Fruit fly (Drosophila melanogaster) whole organism, embryonic: ENCODE data around the gene CG8034.
A peak's percentile ranks its signal among the peaks of the same experiment; 100 is the strongest.

Experiments used
- Aef1 ChIP-seq: fragments of 200-800 bp; sonication (Bioruptor generic); IDR thresholded peaks from 3 replicates; pipeline ENCODE4 v1.3.6; 2022; ENCODE audit warnings: missing biosample characterization, missing genetic modification characterization
- Bdp1 ChIP-seq: fragments of 200-800 bp; sonication (Bioruptor generic); optimal IDR thresholded peaks from 3 replicates; lab custom pipeline; 2016; ENCODE audit warnings: missing biosample characterization, missing genetic modification characterization
- Blimp-1 ChIP-seq: fragments of 200-800 bp; sonication (Bioruptor generic); optimal IDR thresholded peaks from 3 replicates; lab custom pipeline; 2018; ENCODE audit warnings: missing biosample characterization, missing genetic modification characterization, mild to moderate bottlenecking, moderate library complexity, missing genetic modification reagents
- CG10274 ChIP-seq: fragments of 200-800 bp; sonication (Bioruptor generic); optimal IDR thresholded peaks from 3 replicates; lab custom pipeline; 2017; ENCODE audit warnings: missing biosample characterization, mild to moderate bottlenecking, missing genetic modification characterization
- CG10366 ChIP-seq: fragments of 200-800 bp; sonication (Bioruptor generic); IDR thresholded peaks from 2 replicates; pipeline ENCODE4 v1.3.6; 2022; ENCODE audit warnings: missing biosample characterization, missing genetic modification characterization
- CG11085 ChIP-seq: fragments of 200-800 bp; sonication (Bioruptor generic); IDR thresholded peaks from 2 replicates; pipeline ENCODE4 v1.3.6; 2022; ENCODE audit warnings: missing biosample characterization, missing genetic modification characterization
- CG11247 ChIP-seq: fragments of 200-800 bp; sonication (Bioruptor generic); IDR thresholded peaks from 2 replicates; pipeline ENCODE4 v1.3.6; 2022; ENCODE audit warnings: missing biosample characterization, missing genetic modification characterization
- CG11398 ChIP-seq: fragments of 200-800 bp; sonication (Bioruptor generic); optimal IDR thresholded peaks from 2 replicates; lab custom pipeline; 2016; ENCODE audit warnings: missing biosample characterization, missing genetic modification characterization
- CG13624 ChIP-seq: fragments of 200-800 bp; sonication (Bioruptor generic); optimal IDR thresholded peaks from 2 replicates; lab custom pipeline; 2016; ENCODE audit warnings: missing biosample characterization, missing genetic modification characterization
- CG17361 ChIP-seq: fragments of 200-800 bp; sonication (Bioruptor generic); IDR thresholded peaks from 3 replicates; pipeline ENCODE4 v1.3.6; 2022; ENCODE audit warnings: missing biosample characterization, missing genetic modification characterization
- CG17802 ChIP-seq: fragments of 200-800 bp; sonication (Bioruptor generic); optimal IDR thresholded peaks from 2 replicates; lab custom pipeline; 2018; ENCODE audit warnings: missing biosample characterization, mild to moderate bottlenecking, missing genetic modification characterization, moderate library complexity
- CG17912 ChIP-seq: fragments of 200-800 bp; sonication (Bioruptor generic); optimal IDR thresholded peaks from 2 replicates; lab custom pipeline; 2018; ENCODE audit warnings: missing biosample characterization, mild to moderate bottlenecking, missing genetic modification characterization
- CG18262 ChIP-seq: fragments of 200-800 bp; optimal IDR thresholded peaks from 3 replicates; lab custom pipeline; 2019; ENCODE audit warnings: missing biosample characterization, mild to moderate bottlenecking, missing genetic modification characterization, moderate library complexity
- CG2202 ChIP-seq: fragments of 200-800 bp; sonication (Bioruptor generic); optimal IDR thresholded peaks from 2 replicates; lab custom pipeline; 2018; ENCODE audit warnings: missing biosample characterization, mild to moderate bottlenecking, missing genetic modification characterization
- CG3838 ChIP-seq: fragments of 200-800 bp; sonication (Bioruptor generic); optimal IDR thresholded peaks from 3 replicates; lab custom pipeline; 2016; ENCODE audit warnings: missing biosample characterization, missing genetic modification characterization
- CG42726 ChIP-seq: fragments of 200-800 bp; sonication (Bioruptor generic); IDR thresholded peaks from 2 replicates; pipeline ENCODE4 v1.3.6; 2022; ENCODE audit warnings: missing biosample characterization, missing genetic modification characterization; ENCODE audit not compliant: partially characterized antibody
- CG4360 ChIP-seq: fragments of 200-800 bp; sonication (Bioruptor generic); IDR thresholded peaks from 2 replicates; pipeline ENCODE4 v1.3.6; 2022; ENCODE audit warnings: missing biosample characterization, missing genetic modification characterization
- CG8281 ChIP-seq: fragments of 200-800 bp; sonication (Bioruptor generic); optimal IDR thresholded peaks from 2 replicates; lab custom pipeline; 2018; ENCODE audit warnings: missing biosample characterization, mild to moderate bottlenecking, missing genetic modification characterization, moderate library complexity
- Elba2 ChIP-seq: fragments of 200-800 bp; sonication (Bioruptor generic); optimal IDR thresholded peaks from 3 replicates; lab custom pipeline; 2016; ENCODE audit warnings: missing biosample characterization, missing genetic modification characterization
- Fer2 ChIP-seq: fragments of 200-800 bp; sonication (Bioruptor generic); optimal IDR thresholded peaks from 2 replicates; lab custom pipeline; 2018; ENCODE audit warnings: missing biosample characterization, mild to moderate bottlenecking, missing genetic modification characterization, moderate library complexity
- H2.0 ChIP-seq: fragments of 200-800 bp; sonication (Bioruptor generic); IDR thresholded peaks from 2 replicates; pipeline ENCODE4 v1.3.6; 2022; ENCODE audit warnings: missing biosample characterization, missing genetic modification characterization
- HLH4C ChIP-seq: fragments of 200-800 bp; sonication (Bioruptor generic); IDR thresholded peaks from 3 replicates; pipeline ENCODE4 v1.3.6; 2022; ENCODE audit warnings: missing biosample characterization, missing genetic modification characterization; ENCODE audit not compliant: partially characterized antibody
- HLHmδ ChIP-seq: fragments of 200-800 bp; sonication (Bioruptor generic); optimal IDR thresholded peaks from 2 replicates; lab custom pipeline; 2018; ENCODE audit warnings: missing biosample characterization, mild to moderate bottlenecking, missing genetic modification characterization, moderate library complexity
- Hey ChIP-seq: fragments of 200-800 bp; sonication (Bioruptor generic); optimal IDR thresholded peaks from 3 replicates; lab custom pipeline; 2018; ENCODE audit warnings: missing biosample characterization, mild to moderate bottlenecking, missing genetic modification characterization
- Mrtf ChIP-seq: fragments of 200-800 bp; sonication (Bioruptor generic); IDR thresholded peaks from 3 replicates; pipeline ENCODE4 v1.3.6; 2022; ENCODE audit warnings: missing biosample characterization, missing genetic modification characterization
- Myb ChIP-seq: fragments of 200-800 bp; sonication (Bioruptor generic); optimal IDR thresholded peaks from 2 replicates; lab custom pipeline; 2016; ENCODE audit warnings: missing biosample characterization, missing genetic modification characterization
- Opbp ChIP-seq: fragments of 200-800 bp; sonication (Bioruptor generic); IDR thresholded peaks from 3 replicates; pipeline ENCODE4 v1.3.6; 2022; ENCODE audit warnings: missing biosample characterization, missing genetic modification characterization; ENCODE audit not compliant: partially characterized antibody
- Optix ChIP-seq: fragments of 200-800 bp; sonication (Bioruptor generic); IDR thresholded peaks from 3 replicates; pipeline ENCODE4 v1.3.6; 2022; ENCODE audit warnings: missing biosample characterization, missing genetic modification characterization
- Usf ChIP-seq: fragments of 200-800 bp; sonication (Bioruptor generic); optimal IDR thresholded peaks from 2 replicates; lab custom pipeline; 2017; ENCODE audit warnings: missing genotype, missing biosample characterization, missing genetic modification characterization
- ato ChIP-seq: fragments of 200-800 bp; sonication (Bioruptor generic); IDR thresholded peaks from 2 replicates; pipeline ENCODE4 v1.3.6; 2022; ENCODE audit warnings: missing biosample characterization, missing genetic modification characterization; ENCODE audit not compliant: partially characterized antibody
- bcd ChIP-seq: fragments of 200-800 bp; sonication (Bioruptor generic); optimal IDR thresholded peaks from 2 replicates; lab custom pipeline; 2017; ENCODE audit warnings: missing biosample characterization, mild to moderate bottlenecking, missing genetic modification characterization
- cad ChIP-seq: fragments of >200 bp; optimal IDR thresholded peaks from 2 replicates; lab custom pipeline; 2017; ENCODE audit warnings: missing biosample characterization, missing genetic modification characterization
- cato ChIP-seq: fragments of 200-800 bp; sonication (Bioruptor generic); optimal IDR thresholded peaks from 2 replicates; lab custom pipeline; 2016; ENCODE audit warnings: missing biosample characterization, missing genetic modification characterization, borderline replicate concordance
- chm ChIP-seq: fragments of 200-800 bp; sonication (Bioruptor generic); IDR thresholded peaks from 2 replicates; pipeline ENCODE4 v1.3.6; 2022; ENCODE audit warnings: missing biosample characterization, missing genetic modification characterization
- danr ChIP-seq: fragments of 200-800 bp; sonication (Bioruptor generic); IDR thresholded peaks from 2 replicates; pipeline ENCODE4 v1.3.6; 2022; ENCODE audit warnings: missing biosample characterization, missing genetic modification characterization
- dmrt11E ChIP-seq: fragments of 200-800 bp; sonication (Bioruptor generic); optimal IDR thresholded peaks from 3 replicates; lab custom pipeline; 2018; ENCODE audit warnings: missing biosample characterization, mild to moderate bottlenecking, missing genetic modification characterization, moderate library complexity
- gcm2 ChIP-seq: fragments of 200-800 bp; sonication (Bioruptor generic); optimal IDR thresholded peaks from 2 replicates; lab custom pipeline; 2016; ENCODE audit warnings: missing biosample characterization, missing genetic modification characterization
- hkb ChIP-seq, 2 experiments: fragments of 200-800 bp in 1 of 2; fragments of >200 bp in 1 of 2; sonication (Bioruptor generic) in 1 of 2; IDR thresholded peaks in 1 of 2; optimal IDR thresholded peaks in 1 of 2; 2 replicates each; pipeline versions ENCODE4 v1.3.6 to Lab custom; 2017 to 2022; ENCODE audit warnings: missing biosample characterization in 1 of 2, missing genetic modification characterization in 1 of 2
- kay ChIP-seq: fragments of 200-800 bp; sonication (Bioruptor generic); optimal IDR thresholded peaks from 2 replicates; lab custom pipeline; 2016; ENCODE audit warnings: missing biosample characterization, missing genetic modification characterization
- lilli ChIP-seq: fragments of 200-800 bp; sonication (Bioruptor generic); optimal IDR thresholded peaks from 3 replicates; lab custom pipeline; 2016; ENCODE audit warnings: missing biosample characterization, missing genetic modification characterization
- lmd ChIP-seq: fragments of 200-800 bp; sonication (Bioruptor generic); IDR thresholded peaks from 2 replicates; pipeline ENCODE4 v1.3.6; 2022; ENCODE audit warnings: missing biosample characterization, missing genetic modification characterization
- luna ChIP-seq: fragments of 200-800 bp; sonication (Bioruptor generic); optimal IDR thresholded peaks from 2 replicates; lab custom pipeline; 2016; ENCODE audit warnings: missing biosample characterization, missing genetic modification characterization
- peb ChIP-seq: fragments of 200-800 bp; sonication (Bioruptor generic); IDR thresholded peaks from 2 replicates; pipeline ENCODE4 v1.3.6; 2022; ENCODE audit warnings: missing biosample characterization, missing genetic modification characterization
- pita ChIP-seq: fragments of 200-800 bp; sonication (Bioruptor generic); optimal IDR thresholded peaks from 2 replicates; lab custom pipeline; 2017; ENCODE audit warnings: missing biosample characterization, mild to moderate bottlenecking, missing genetic modification characterization
- scrt ChIP-seq: fragments of 200-800 bp; sonication (Bioruptor generic); optimal IDR thresholded peaks from 2 replicates; lab custom pipeline; 2018; ENCODE audit warnings: missing biosample characterization, mild to moderate bottlenecking, missing genetic modification characterization, moderate library complexity
- ssp ChIP-seq: fragments of 200-800 bp; sonication (Bioruptor generic); IDR thresholded peaks from 2 replicates; pipeline ENCODE4 v1.3.6; 2022; ENCODE audit warnings: missing biosample characterization, missing genetic modification characterization
- toy ChIP-seq: fragments of 200-800 bp; sonication (Bioruptor generic); IDR thresholded peaks from 2 replicates; pipeline ENCODE4 v1.3.6; 2022; ENCODE audit warnings: missing biosample characterization, missing genetic modification characterization
- vnd ChIP-seq: fragments of 200-800 bp; sonication (Bioruptor generic); IDR thresholded peaks from 3 replicates; pipeline ENCODE4 v1.3.6; 2022; ENCODE audit warnings: missing biosample characterization, missing genetic modification characterization; ENCODE audit not compliant: partially characterized antibody
- zf30C ChIP-seq: fragments of 200-800 bp; sonication (Bioruptor generic); optimal IDR thresholded peaks from 3 replicates; lab custom pipeline; 2018; ENCODE audit warnings: missing biosample characterization, mild to moderate bottlenecking, missing genetic modification characterization
- zfh1 ChIP-seq: fragments of 200-800 bp; sonication (Bioruptor generic); IDR thresholded peaks from 3 replicates; pipeline ENCODE4 v1.3.6; 2022; ENCODE audit warnings: missing biosample characterization, missing genetic modification characterization
- zfh2 ChIP-seq: fragments of 200-800 bp; sonication (Bioruptor generic); optimal IDR thresholded peaks from 2 replicates; lab custom pipeline; 2016; ENCODE audit warnings: missing biosample characterization, missing genetic modification characterization

The CG8034 gene

DNA sequence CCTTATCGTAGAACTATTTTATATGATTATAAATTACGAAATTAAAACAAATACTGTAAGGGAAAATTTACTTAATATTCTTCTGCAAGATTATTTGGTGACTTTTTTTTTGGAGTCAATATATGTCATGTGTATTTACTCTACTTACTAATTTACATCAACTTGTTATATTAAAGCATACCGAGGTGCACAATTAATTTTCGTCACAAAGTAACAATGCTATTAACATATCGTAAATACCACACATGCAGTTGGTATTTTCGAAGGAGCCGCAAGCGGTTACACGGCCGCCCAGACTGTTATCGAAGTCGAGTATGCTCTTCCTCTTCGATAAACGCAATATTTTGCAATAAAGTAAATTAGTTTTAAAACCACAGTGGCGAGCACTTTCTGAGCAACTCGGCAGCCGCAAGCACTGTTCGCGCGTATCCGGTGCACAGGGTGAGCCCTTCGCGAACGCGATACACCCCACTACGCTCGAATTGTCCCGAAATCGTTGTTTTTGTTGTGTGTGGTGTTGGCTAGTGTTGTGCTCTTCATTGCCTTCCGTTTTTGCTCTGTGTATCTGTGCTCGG, 36.3 kb downstream of the CG8034 start, which contains the start of gene Vav (continued):
- TF ChIP-seq CG42726 (GFP tag; lab: Robert Waterston, UW) (no peak), bcd (GFP tag; lab: Kevin White, UChicago) (no peak), CG11398 (GFP tag; lab: Kevin White, UChicago) (no peak), ato (GFP tag; lab: Robert Waterston, UW) (peak; percentile 40; the same call in 1 of the 2 replicates), danr (GFP tag; lab: Robert Waterston, UW) (no peak), ssp (GFP tag; lab: Robert Waterston, UW) (no peak), Usf (GFP tag; lab: Kevin White, UChicago) (no peak), cad (GFP tag; lab: Kevin White, UChicago) (no peak), CG10274 (GFP tag; lab: Kevin White, UChicago) (no peak), CG17361 (GFP tag; lab: Robert Waterston, UW) (no peak; the same call in 2 of the 3 replicates), CG18262 (tag; lab: Kevin White, UChicago) (no peak), zfh1 (no peak), Bdp1 (no peak), dmrt11E (tag; lab: Kevin White, UChicago) (no peak), kay (GFP tag; lab: Kevin White, UChicago) (no peak), zf30C (GFP tag; lab: Kevin White, UChicago) (peak; percentile 63), lmd (no peak), zfh2 (GFP tag; lab: Kevin White, UChicago) (no peak), Hey (no peak), Myb (GFP tag; lab: Kevin White, UChicago) (no peak), HLH4C (GFP tag; lab: Robert Waterston, UW) (no peak; the same call in 2 of the 3 replicates), luna (GFP tag; lab: Kevin White, UChicago) (no peak), Fer2 (tag; lab: Kevin White, UChicago) (no peak), Opbp (GFP tag; lab: Robert Waterston, UW) (peak; percentile 49; the same call in 1 of the 3 replicates), CG2202 (tag; lab: Kevin White, UChicago) (no peak), CG3838 (GFP tag; lab: Kevin White, UChicago) (no peak), CG17912 (GFP tag; lab: Kevin White, UChicago) (no peak), CG8281 (tag; lab: Kevin White, UChicago) (no peak), gcm2 (GFP tag; lab: Kevin White, UChicago) (no peak), cato (GFP tag; lab: Kevin White, UChicago) (no peak), Optix (GFP tag; lab: Robert Waterston, UW) (no peak), hkb (optimal IDR thresholded peaks at IDR 0.05; lab: Kevin White, UChicago) (no peak), hkb (GFP tag; IDR thresholded peaks at IDR 0.05; lab: Robert Waterston, UW) (no peak), H2.0 (GFP tag; lab: Robert Waterston, UW) (no peak), scrt (GFP tag; lab: Kevin White, UChicago) (no peak), Mrtf (GFP tag; lab: Robert Waterston, UW) (no peak), CG13624 (no peak), Blimp-1 (GFP tag; lab: Kevin White, UChicago) (no peak), CG11247 (no peak), chm (no peak), pita (GFP tag; lab: Kevin White, UChicago) (no peak), HLHmδ (GFP tag; lab: Kevin White, UChicago) (no peak), CG10366 (no peak), CG4360 (GFP tag; lab: Robert Waterston, UW) (0 out of 2 replicates have a peak, but pooled peaks have one; percentile 18), CG17802 (no peak), Elba2 (GFP tag; lab: Kevin White, UChicago) (no peak), lilli (GFP tag; lab: Kevin White, UChicago) (no peak), vnd (GFP tag; lab: Robert Waterston, UW) (no peak), peb (GFP tag; lab: Robert Waterston, UW) (no peak), CG11085 (GFP tag; lab: Robert Waterston, UW) (no peak), toy (GFP tag; lab: Robert Waterston, UW) (no peak), Aef1 (GFP tag; lab: Robert Waterston, UW) (no peak)
